Fruit fly (Drosophila melanogaster) whole organism, adult: ENCODE measurements around the gene robl62A.

ENCODE experiments used
- CG11617 ChIP-seq: fragments of 200-800 bp; sonication (Bioruptor generic); optimal IDR thresholded peaks from 2 replicates; lab custom pipeline; 2017; ENCODE audit warnings: mild to moderate bottlenecking, missing biosample characterization, missing genetic modification reagents, missing genetic modification characterization
- CG12768 ChIP-seq: fragments of 200-800 bp; sonication (Bioruptor generic); optimal IDR thresholded peaks from 2 replicates; lab custom pipeline; 2017; ENCODE audit warnings: missing biosample characterization, missing genetic modification characterization, mild to moderate bottlenecking, moderate library complexity, missing genetic modification reagents
- CG14711 ChIP-seq: fragments of 200-800 bp; sonication (Bioruptor generic); optimal IDR thresholded peaks from 2 replicates; lab custom pipeline; 2018; ENCODE audit warnings: missing biosample characterization, mild to moderate bottlenecking, missing genetic modification characterization, moderate library complexity
- CG1620 ChIP-seq: fragments of 200-800 bp; sonication (Bioruptor generic); optimal IDR thresholded peaks from 2 replicates; lab custom pipeline; 2016; ENCODE audit warnings: missing biosample characterization, missing genetic modification characterization
- CG33017 ChIP-seq: fragments of 200-800 bp; sonication (Bioruptor generic); optimal IDR thresholded peaks from 2 replicates; lab custom pipeline; 2018; ENCODE audit warnings: missing biosample characterization, mild to moderate bottlenecking, missing genetic modification characterization, moderate library complexity
- CG5204 ChIP-seq: fragments of 200-800 bp; sonication (Bioruptor generic); optimal IDR thresholded peaks from 2 replicates; lab custom pipeline; 2016; ENCODE audit warnings: missing biosample characterization, missing genetic modification characterization
- CG7045 ChIP-seq: fragments of 200-800 bp; sonication (Bioruptor generic); optimal IDR thresholded peaks from 2 replicates; lab custom pipeline; 2017; ENCODE audit warnings: missing biosample characterization, mild to moderate bottlenecking, missing genetic modification characterization
- CG7101 ChIP-seq: fragments of 200-800 bp; sonication (Bioruptor generic); optimal IDR thresholded peaks from 2 replicates; lab custom pipeline; 2018; ENCODE audit warnings: missing biosample characterization, mild to moderate bottlenecking, missing genetic modification characterization, moderate library complexity
- Clk ChIP-seq: fragments of 200-800 bp; sonication (Bioruptor generic); optimal IDR thresholded peaks from 2 replicates; lab custom pipeline; 2017; ENCODE audit warnings: missing biosample characterization, missing genetic modification characterization
- Crg-1 ChIP-seq: fragments of 200-800 bp; sonication (Bioruptor generic); optimal IDR thresholded peaks from 2 replicates; lab custom pipeline; 2016; ENCODE audit warnings: missing biosample characterization, missing genetic modification characterization
- Hr96 ChIP-seq: fragments of 200-800 bp; sonication (Bioruptor generic); optimal IDR thresholded peaks from 2 replicates; lab custom pipeline; 2016; ENCODE audit warnings: missing biosample characterization, missing genetic modification characterization
- Mnt ChIP-seq: fragments of 200-800 bp; sonication (Bioruptor generic); optimal IDR thresholded peaks from 2 replicates; lab custom pipeline; 2016; ENCODE audit warnings: missing biosample characterization, mild to moderate bottlenecking, missing genetic modification characterization
- bab1 ChIP-seq: fragments of 200-800 bp; sonication (Bioruptor generic); optimal IDR thresholded peaks from 3 replicates; lab custom pipeline; 2019; ENCODE audit warnings: missing biosample characterization, mild to moderate bottlenecking, missing genetic modification characterization, moderate library complexity
- cic ChIP-seq: fragments of 200-800 bp; sonication (Bioruptor generic); optimal IDR thresholded peaks from 2 replicates; lab custom pipeline; 2017; ENCODE audit warnings: missing biosample characterization, mild to moderate bottlenecking, missing genetic modification characterization, moderate library complexity
- cnc ChIP-seq, 2 experiments: fragments of >200 bp; optimal IDR thresholded peaks; 2 replicates each; lab custom pipeline; 2017
- kay ChIP-seq: fragments of 200-800 bp; sonication (Bioruptor generic); peaks from one replicate; lab custom pipeline; 2016; ENCODE audit warnings: missing biosample characterization, missing genetic modification characterization, borderline replicate concordance
- ovo ChIP-seq: fragments of 200-800 bp; sonication (Bioruptor generic); optimal IDR thresholded peaks from 2 replicates; lab custom pipeline; 2016; ENCODE audit warnings: missing biosample characterization, missing genetic modification characterization
- pad ChIP-seq: fragments of 200-800 bp; sonication (Bioruptor generic); optimal IDR thresholded peaks from 3 replicates; lab custom pipeline; 2017; ENCODE audit warnings: missing biosample characterization, missing genetic modification characterization, mild to moderate bottlenecking, moderate library complexity, missing genetic modification reagents
- tj ChIP-seq: fragments of 200-800 bp; sonication (Bioruptor generic); optimal IDR thresholded peaks from 3 replicates; lab custom pipeline; 2017; ENCODE audit warnings: missing biosample characterization, mild to moderate bottlenecking, missing genetic modification characterization, moderate library complexity
- toe ChIP-seq: fragments of 200-800 bp; sonication (Bioruptor generic); optimal IDR thresholded peaks from 2 replicates; lab custom pipeline; 2016; ENCODE audit warnings: missing biosample characterization, missing genetic modification characterization

robl62A gene

dm6 chr3L:1495803-1496202 is 18.4 kb downstream of the robl62A start:
- TF ChIP-seq CG7101 (tag; lab: Kevin White, UChicago) (no peak), cnc (optimal IDR thresholded peaks at IDR 0.05; lab: Kevin White, UChicago) (no peak), CG1620 (GFP tag; lab: Kevin White, UChicago) (no peak), toe (GFP tag; lab: Kevin White, UChicago) (no peak), CG33017 (tag; lab: Kevin White, UChicago) (no peak), Crg-1 (GFP tag; lab: Kevin White, UChicago) (no peak), Mnt (GFP tag; lab: Kevin White, UChicago) (no peak), Hr96 (GFP tag; lab: Kevin White, UChicago) (no peak), CG7045 (GFP tag; lab: Kevin White, UChicago) (no peak), tj (GFP tag; lab: Kevin White, UChicago) (no peak), kay (GFP tag; lab: Kevin White, UChicago) (no peak)

dm6 chr3L:1496408-1496807 is 19.0 kb downstream of the robl62A start, which contains the start of gene CG12084:
TSS of gene CG12084 (minus strand) at chr3L:1496643.
- TF ChIP-seq toe (GFP tag; lab: Kevin White, UChicago) (no peak), cnc (optimal IDR thresholded peaks at IDR 0.05; lab: Kevin White, UChicago) (no peak), bab1 (GFP tag; lab: Kevin White, UChicago) (peak; percentile 40)

- no peak for TF ChIP-seq Mnt (GFP tag; lab: Kevin White, UChicago)
- TF ChIP-seq CG7101 (tag; lab: Kevin White, UChicago): no peak
- peak; percentile 2 for TF ChIP-seq CG11617 (GFP tag; lab: Kevin White, UChicago)
- TF ChIP-seq pad: no peak
- no peak for TF ChIP-seq Crg-1 (GFP tag; lab: Kevin White, UChicago)
- TF ChIP-seq tj (GFP tag; lab: Kevin White, UChicago): peak; percentile 38
- peak; percentile 33 for TF ChIP-seq bab1 (GFP tag; lab: Kevin White, UChicago)
- no peak for TF ChIP-seq CG5204 (GFP tag; lab: Kevin White, UChicago)
- TF ChIP-seq CG12768: no peak
- no peak for TF ChIP-seq CG33017 (tag; lab: Kevin White, UChicago)
- no peak for TF ChIP-seq cic
These were observed 24.9 kb downstream of the robl62A start, which contains the start of the genes hfp and Psa for dm6 chr3L:1502086-1502893. TSS of gene hfp (minus strand) at chr3L:1502590. TSS of gene Psa (plus strand) at chr3L:1502843.

- TF ChIP-seq tj (GFP tag; lab: Kevin White, UChicago): peak; percentile 91
- peak; percentile 82 for TF ChIP-seq bab1 (GFP tag; lab: Kevin White, UChicago)
- peak; percentile 52 for TF ChIP-seq CG11617 (GFP tag; lab: Kevin White, UChicago)
- TF ChIP-seq CG12768: no peak
- peak; percentile 46 for TF ChIP-seq CG33017 (tag; lab: Kevin White, UChicago)
- no peak for TF ChIP-seq cnc (optimal IDR thresholded peaks at IDR 0.05; lab: Kevin White, UChicago)
- TF ChIP-seq CG5204 (GFP tag; lab: Kevin White, UChicago): peak; percentile 21
- no peak for TF ChIP-seq ovo (GFP tag; lab: Kevin White, UChicago)
- no peak for TF ChIP-seq Clk (GFP tag; lab: Kevin White, UChicago)
- TF ChIP-seq cic: no peak
- peak; percentile 10 for TF ChIP-seq Mnt (GFP tag; lab: Kevin White, UChicago)
- peak; percentile 26 for TF ChIP-seq CG7045 (GFP tag; lab: Kevin White, UChicago)
- TF ChIP-seq pad: no peak
- TF ChIP-seq CG1620 (GFP tag; lab: Kevin White, UChicago): no peak
- TF ChIP-seq CG14711: peak; percentile 34
- TF ChIP-seq Crg-1 (GFP tag; lab: Kevin White, UChicago): peak; percentile 36
- TF ChIP-seq toe (GFP tag; lab: Kevin White, UChicago): no peak
- peak; percentile 35 for TF ChIP-seq Hr96 (GFP tag; lab: Kevin White, UChicago)
- no peak for TF ChIP-seq kay (GFP tag; lab: Kevin White, UChicago)
- TF ChIP-seq CG7101 (tag; lab: Kevin White, UChicago): peak; percentile 60
These were observed 38.6 kb downstream of the robl62A start for dm6 chr3L:1515820-1516540.

dm6 chr3L:1516631-1517273 is 39.3 kb downstream of the robl62A start, which contains the start of gene cue:
TSS of gene cue (minus strand) at chr3L:1517271.
- TF ChIP-seq toe (GFP tag; lab: Kevin White, UChicago) (peak; percentile 0), cnc (optimal IDR thresholded peaks at IDR 0.05; lab: Kevin White, UChicago) (no peak), CG7045 (GFP tag; lab: Kevin White, UChicago) (no peak), CG5204 (GFP tag; lab: Kevin White, UChicago) (no peak), Mnt (GFP tag; lab: Kevin White, UChicago) (no peak), Clk (GFP tag; lab: Kevin White, UChicago) (no peak), bab1 (GFP tag; lab: Kevin White, UChicago) (no peak), CG11617 (GFP tag; lab: Kevin White, UChicago) (no peak), tj (GFP tag; lab: Kevin White, UChicago) (peak; percentile 43), CG7101 (tag; lab: Kevin White, UChicago) (no peak), CG33017 (tag; lab: Kevin White, UChicago) (no peak), Crg-1 (GFP tag; lab: Kevin White, UChicago) (no peak), ovo (GFP tag; lab: Kevin White, UChicago) (peak; percentile 24), pad (no peak), CG12768 (peak; percentile 13), CG14711 (peak; percentile 74), kay (GFP tag; lab: Kevin White, UChicago) (no peak)
